Fruit fly (Drosophila melanogaster) whole organism, wandering third instar larva: ENCODE results near the gene Cap-D2.

Experiments used
- Abd-B ChIP-seq: fragments of >200 bp; optimal IDR thresholded peaks from 2 replicates; lab custom pipeline; 2017; ENCODE audit warnings: missing biosample characterization, missing genetic modification characterization
- CG32264 ChIP-seq: fragments of 200-800 bp; sonication (Bioruptor generic); optimal IDR thresholded peaks from 2 replicates; lab custom pipeline; 2016; ENCODE audit warnings: missing biosample characterization, missing genetic modification characterization
- Dfd ChIP-seq: fragments of >200 bp; optimal IDR thresholded peaks from 2 replicates; lab custom pipeline; 2017; ENCODE audit warnings: missing biosample characterization, missing genetic modification characterization
- Dif ChIP-seq: fragments of 200-275, 200-300 bp; sonication (Bioruptor generic); optimal IDR thresholded peaks from 2 replicates; lab custom pipeline; 2018; ENCODE audit warnings: missing biosample characterization, missing genetic modification characterization; ENCODE audit not compliant: partially characterized antibody
- GATAd ChIP-seq: sonication (Bioruptor generic); optimal IDR thresholded peaks from 2 replicates; lab custom pipeline; 2016; ENCODE audit warnings: missing biosample characterization, missing genetic modification characterization
- HLH106 ChIP-seq: fragments of 200-800 bp; optimal IDR thresholded peaks from 3 replicates; lab custom pipeline; 2019; ENCODE audit warnings: missing biosample characterization, mild to moderate bottlenecking, missing genetic modification characterization, moderate library complexity
- Hnf4 ChIP-seq: fragments of 200-800 bp; sonication (Bioruptor generic); optimal IDR thresholded peaks from 2 replicates; lab custom pipeline; 2016; ENCODE audit warnings: missing biosample characterization, mild to moderate bottlenecking, missing genetic modification characterization
- Hr78 ChIP-seq: fragments of >200 bp; optimal IDR thresholded peaks from 2 replicates; lab custom pipeline; 2017; ENCODE audit warnings: missing biosample characterization, missing genetic modification characterization
- Jra ChIP-seq: sonication (Bioruptor generic); optimal IDR thresholded peaks from 2 replicates; lab custom pipeline; 2016; ENCODE audit warnings: missing biosample characterization, missing genetic modification characterization
- Mio ChIP-seq: sonication (Bioruptor generic); optimal IDR thresholded peaks from 2 replicates; lab custom pipeline; 2016; ENCODE audit warnings: missing biosample characterization, missing genetic modification characterization
- Myc ChIP-seq: fragments of >200 bp; optimal IDR thresholded peaks from 2 replicates; lab custom pipeline; 2017
- N ChIP-seq: fragments of >200 bp; optimal IDR thresholded peaks from 2 replicates; lab custom pipeline; 2018; ENCODE audit warnings: missing biosample characterization, missing external identifiers, missing genetic modification characterization
- OdsH ChIP-seq: fragments of 200-800 bp; sonication (Bioruptor generic); optimal IDR thresholded peaks from 2 replicates; lab custom pipeline; 2016; ENCODE audit warnings: missing biosample characterization, mild to moderate bottlenecking, missing genetic modification characterization
- Rel ChIP-seq, 2 experiments: fragments of 200-800 bp; sonication (Bioruptor generic) in 1 of 2; optimal IDR thresholded peaks; 2 replicates in 1 of 2; 3 replicates in 1 of 2; lab custom pipeline; 2016 to 2019; ENCODE audit warnings: mild to moderate bottlenecking in 2 of 2, missing biosample characterization in 2 of 2, missing genetic modification characterization in 2 of 2, moderate library complexity in 1 of 2
- br ChIP-seq: fragments of 200-800 bp; sonication (Bioruptor generic); optimal IDR thresholded peaks from 2 replicates; lab custom pipeline; 2016; ENCODE audit warnings: missing biosample characterization, missing genetic modification characterization
- brk ChIP-seq: fragments of 200-800 bp; sonication (Bioruptor generic); optimal IDR thresholded peaks from 2 replicates; lab custom pipeline; 2016; ENCODE audit warnings: missing biosample characterization, mild to moderate bottlenecking, missing genetic modification characterization
- dl ChIP-seq, 2 experiments: fragments of 175-275, 200-275 bp in 1 of 2; fragments of 200-275 bp in 1 of 2; sonication (Bioruptor generic); optimal IDR thresholded peaks; lab custom pipeline; 2018; ENCODE audit warnings: mild to moderate bottlenecking in 2 of 2, missing biosample characterization in 2 of 2, missing genetic modification characterization in 2 of 2, moderate library complexity in 2 of 2; ENCODE audit not compliant: partially characterized antibody in 2 of 2, insufficient read depth in 1 of 2
- dmrt93B ChIP-seq: fragments of 200-800 bp; sonication (Bioruptor generic); optimal IDR thresholded peaks from 2 replicates; lab custom pipeline; 2018; ENCODE audit warnings: missing biosample characterization, mild to moderate bottlenecking, missing genetic modification characterization
- ey ChIP-seq: fragments of 200-800 bp; sonication (Bioruptor generic); optimal IDR thresholded peaks from 2 replicates; lab custom pipeline; 2016; ENCODE audit warnings: missing biosample characterization, missing genetic modification characterization
- foxo ChIP-seq, 2 experiments: fragments of 200-800 bp; sonication (Bioruptor generic); optimal IDR thresholded peaks; 2 replicates in 1 of 2; 3 replicates in 1 of 2; lab custom pipeline; 2016 to 2017; ENCODE audit warnings: missing biosample characterization in 2 of 2, missing genetic modification characterization in 2 of 2
- fru ChIP-seq: fragments of 200-800 bp; sonication (Bioruptor generic); optimal IDR thresholded peaks from 3 replicates; lab custom pipeline; 2016; ENCODE audit warnings: missing biosample characterization, mild to moderate bottlenecking, missing genetic modification characterization
- h ChIP-seq: fragments of 200-800 bp; sonication (Bioruptor generic); optimal IDR thresholded peaks from 3 replicates; lab custom pipeline; 2016; ENCODE audit warnings: missing biosample characterization, mild to moderate bottlenecking, missing genetic modification characterization
- lola ChIP-seq: fragments of >200 bp; optimal IDR thresholded peaks from 2 replicates; lab custom pipeline; 2017; ENCODE audit warnings: missing biosample characterization, missing genetic modification characterization
- psq ChIP-seq: fragments of 200-800 bp; sonication (Bioruptor generic); optimal IDR thresholded peaks from 3 replicates; lab custom pipeline; 2017; ENCODE audit warnings: missing biosample characterization, mild to moderate bottlenecking, missing genetic modification characterization, moderate library complexity
- rgr ChIP-seq: fragments of 200-800 bp; sonication (Bioruptor generic); optimal IDR thresholded peaks from 3 replicates; lab custom pipeline; 2016; ENCODE audit warnings: missing biosample characterization, mild to moderate bottlenecking, missing genetic modification characterization
- sv ChIP-seq: fragments of 200-800 bp; sonication (Bioruptor generic); optimal IDR thresholded peaks from 3 replicates; lab custom pipeline; 2016; ENCODE audit warnings: missing biosample characterization, missing genetic modification characterization
- tai ChIP-seq: sonication (Bioruptor generic); optimal IDR thresholded peaks from 2 replicates; lab custom pipeline; 2016; ENCODE audit warnings: missing biosample characterization, missing genetic modification characterization
- usp ChIP-seq: fragments of >200 bp; optimal IDR thresholded peaks from 2 replicates; lab custom pipeline; 2017; ENCODE audit warnings: missing biosample characterization, missing genetic modification characterization

Cap-D2 gene

dm6 chr3R:29704557-29704956 lies 29.1 kb downstream of the Cap-D2 start:
- TF ChIP-seq rgr (GFP tag; lab: Kevin White, UChicago) (no peak), ey (GFP tag; lab: Kevin White, UChicago) (peak; percentile 34), br (GFP tag; lab: Kevin White, UChicago) (peak; percentile 30), HLH106 (tag; lab: Kevin White, UChicago) (peak; percentile 45), N (no peak), fru (GFP tag; lab: Kevin White, UChicago) (peak; percentile 47), h (peak; percentile 61), foxo (GFP tag; optimal IDR thresholded peaks at IDR 0.05; lab: Kevin White, UChicago) (peak in 1 of 2 experiments; percentile 50), Dif (GFP tag; lab: Kevin White, UChicago) (no peak), Dfd (GFP tag; lab: Kevin White, UChicago) (no peak)

dm6 chr3R:29705789-29706303 lies 30.4 kb downstream of the Cap-D2 start:
- TF ChIP-seq ey (GFP tag; lab: Kevin White, UChicago): no peak
- no peak for TF ChIP-seq br (GFP tag; lab: Kevin White, UChicago)
- TF ChIP-seq OdsH (GFP tag; lab: Kevin White, UChicago): no peak
- TF ChIP-seq sv (GFP tag; lab: Kevin White, UChicago): no peak
- no peak for TF ChIP-seq dl (GFP tag; optimal IDR thresholded peaks at IDR 0.05; lab: Kevin White, UChicago; ENCODE audit: insufficient read depth in 1 of 2, partially characterized antibody in 2 of 2)
- TF ChIP-seq foxo (GFP tag; optimal IDR thresholded peaks at IDR 0.05; lab: Kevin White, UChicago): peak in 1 of 2 experiments; percentile 6
- TF ChIP-seq, all 38 proteins: peak for 1

dm6 chr3R:29707258-29707657 lies 31.8 kb downstream of the Cap-D2 start:
- no peak for TF ChIP-seq dl (GFP tag; optimal IDR thresholded peaks at IDR 0.05; lab: Kevin White, UChicago; ENCODE audit: insufficient read depth in 1 of 2, partially characterized antibody in 2 of 2)
- TF ChIP-seq OdsH (GFP tag; lab: Kevin White, UChicago): no peak
- TF ChIP-seq tai (GFP tag; lab: Kevin White, UChicago): no peak
- TF ChIP-seq lola (GFP tag; lab: Kevin White, UChicago): no peak
- TF ChIP-seq GATAd (GFP tag; lab: Kevin White, UChicago): no peak
- TF ChIP-seq ey (GFP tag; lab: Kevin White, UChicago): no peak
- no peak for TF ChIP-seq CG32264 (GFP tag; lab: Kevin White, UChicago)
- TF ChIP-seq dmrt93B: no peak
- no peak for TF ChIP-seq br (GFP tag; lab: Kevin White, UChicago)
- no peak for TF ChIP-seq brk (GFP tag; lab: Kevin White, UChicago)
- no peak for TF ChIP-seq Mio (GFP tag; lab: Kevin White, UChicago)
- no peak for TF ChIP-seq rgr (GFP tag; lab: Kevin White, UChicago)
- TF ChIP-seq Hnf4 (GFP tag; lab: Kevin White, UChicago): no peak

dm6 chr3R:29708322-29708721 lies 32.9 kb downstream of the Cap-D2 start:
- TF ChIP-seq Dfd (GFP tag; lab: Kevin White, UChicago): no peak
- TF ChIP-seq fru (GFP tag; lab: Kevin White, UChicago): no peak
- TF ChIP-seq Jra (GFP tag; lab: Kevin White, UChicago): no peak
- TF ChIP-seq Abd-B (GFP tag; lab: Kevin White, UChicago): no peak
- TF ChIP-seq Hnf4 (GFP tag; lab: Kevin White, UChicago): no peak
- TF ChIP-seq tai (GFP tag; lab: Kevin White, UChicago): no peak
- TF ChIP-seq psq: no peak
- TF ChIP-seq Myc (lab: Kevin White, UChicago): no peak
- no peak for TF ChIP-seq h
- no peak for TF ChIP-seq GATAd (GFP tag; lab: Kevin White, UChicago)

dm6 chr3R:29711434-29711833 lies 36.0 kb downstream of the Cap-D2 start:
- TF ChIP-seq N (no peak), Hr78 (GFP tag; lab: Kevin White, UChicago) (no peak), tai (GFP tag; lab: Kevin White, UChicago) (no peak), h (no peak)

- TF ChIP-seq ey (GFP tag; lab: Kevin White, UChicago) (no peak), OdsH (GFP tag; lab: Kevin White, UChicago) (no peak), dl (GFP tag; optimal IDR thresholded peaks at IDR 0.05; lab: Kevin White, UChicago; ENCODE audit: insufficient read depth in 1 of 2, partially characterized antibody in 2 of 2) (no peak), usp (GFP tag; lab: Kevin White, UChicago) (no peak), Hnf4 (GFP tag; lab: Kevin White, UChicago) (no peak), foxo (GFP tag; optimal IDR thresholded peaks at IDR 0.05; lab: Kevin White, UChicago) (no peak), Abd-B (GFP tag; lab: Kevin White, UChicago) (no peak), Hr78 (GFP tag; lab: Kevin White, UChicago) (no peak), Rel (GFP tag; optimal IDR thresholded peaks at IDR 0.05; lab: Kevin White, UChicago) (no peak), Rel (tag; optimal IDR thresholded peaks at IDR 0.05; lab: Kevin White, UChicago) (no peak), sv (GFP tag; lab: Kevin White, UChicago) (no peak), rgr (GFP tag; lab: Kevin White, UChicago) (no peak), brk (GFP tag; lab: Kevin White, UChicago) (no peak)
Measured at dm6 chr3R:29714314-29714713, 38.9 kb downstream of the Cap-D2 start, which contains the start of gene Obp99d. Obp99d (plus strand) TSS chr3R:29714505.
